Worm (Caenorhabditis elegans) whole organism, mixed stage, embryonic: Measurements from ENCODE around the gene fbxa-71.

Experiments used
- bed-3 ChIP-seq: fragments of 200-800 bp; sonication (Bioruptor generic); optimal IDR thresholded peaks from 3 replicates; lab custom pipeline; 2018; ENCODE audit warnings: mild to moderate bottlenecking, missing genetic modification characterization, moderate library complexity, missing compliant biosample characterization
- blmp-1 ChIP-seq: fragments of 150-350 bp; optimal IDR thresholded peaks from 2 replicates; lab custom pipeline; 2014; ENCODE audit warnings: missing biosample characterization, missing genetic modification characterization
- ceh-39 ChIP-seq: fragments of 150-350 bp; optimal IDR thresholded peaks from 2 replicates; lab custom pipeline; 2014; ENCODE audit warnings: missing biosample characterization, missing genetic modification characterization
- ceh-43 ChIP-seq: fragments of 200-800 bp; sonication (Bioruptor generic); optimal IDR thresholded peaks from 2 replicates; lab custom pipeline; 2018; ENCODE audit warnings: mild to moderate bottlenecking, missing genetic modification characterization, moderate library complexity, missing compliant biosample characterization
- ceh-83 ChIP-seq: fragments of 200-800 bp; sonication (Bioruptor generic); optimal IDR thresholded peaks from 2 replicates; lab custom pipeline; 2018; ENCODE audit warnings: mild to moderate bottlenecking, missing genetic modification characterization, missing compliant biosample characterization
- ces-1 ChIP-seq: fragments of 150-350 bp; optimal IDR thresholded peaks from 2 replicates; lab custom pipeline; 2014; ENCODE audit warnings: missing biosample characterization, missing genetic modification reagents, missing genetic modification characterization
- cnd-1 ChIP-seq: fragments of 200-800 bp; sonication (Bioruptor generic); optimal IDR thresholded peaks from 2 replicates; lab custom pipeline; 2018; ENCODE audit warnings: mild to moderate bottlenecking, missing genetic modification characterization, missing compliant biosample characterization
- drap-1 ChIP-seq: fragments of 200-800 bp; sonication (Bioruptor generic); optimal IDR thresholded peaks from 3 replicates; lab custom pipeline; 2018; ENCODE audit warnings: mild to moderate bottlenecking, missing genetic modification characterization, missing compliant biosample characterization
- elt-1 ChIP-seq: sonication (generic microtip); optimal IDR thresholded peaks from 2 replicates; lab custom pipeline; 2017; ENCODE audit warnings: missing genetic modification characterization, mild to moderate bottlenecking, missing compliant biosample characterization, antibody characterized with exemption, moderate library complexity, borderline replicate concordance; ENCODE audit not compliant: insufficient read depth
- elt-3 ChIP-seq: fragments of 150-350 bp; optimal IDR thresholded peaks from 2 replicates; lab custom pipeline; 2014; ENCODE audit warnings: missing biosample characterization, missing genetic modification characterization
- flh-1 ChIP-seq: fragments of 200-800 bp; sonication (Bioruptor generic); optimal IDR thresholded peaks from 2 replicates; lab custom pipeline; 2018; ENCODE audit warnings: mild to moderate bottlenecking, missing genetic modification characterization, moderate library complexity, missing compliant biosample characterization
- hlh-1 ChIP-seq: fragments of 150-350 bp; optimal IDR thresholded peaks from 2 replicates; lab custom pipeline; 2014; ENCODE audit warnings: missing biosample characterization, missing genetic modification reagents, missing genetic modification characterization
- lin-13 ChIP-seq: fragments of 150-350 bp; optimal IDR thresholded peaks from 2 replicates; lab custom pipeline; 2014; ENCODE audit warnings: missing biosample characterization, missing genetic modification characterization
- mab-5 ChIP-seq: fragments of 150-350 bp; optimal IDR thresholded peaks from 2 replicates; lab custom pipeline; 2014; ENCODE audit warnings: missing biosample characterization, missing genetic modification characterization
- mep-1 ChIP-seq: fragments of 150-350 bp; optimal IDR thresholded peaks from 2 replicates; lab custom pipeline; 2017; ENCODE audit warnings: missing biosample characterization, missing genetic modification reagents, missing genetic modification characterization, inconsistent platforms
- mls-2 ChIP-seq: sonication (generic microtip); optimal IDR thresholded peaks from 2 replicates; lab custom pipeline; 2016; ENCODE audit warnings: mild to moderate bottlenecking, missing genetic modification characterization, moderate library complexity, missing compliant biosample characterization
- nhr-12 ChIP-seq: fragments of 150-350 bp; optimal IDR thresholded peaks from 2 replicates; lab custom pipeline; 2014; ENCODE audit warnings: missing biosample characterization, missing genetic modification characterization
- nhr-2 ChIP-seq: fragments of 150-350 bp; optimal IDR thresholded peaks from 2 replicates; lab custom pipeline; 2014; ENCODE audit warnings: missing biosample characterization, missing genetic modification characterization
- nhr-237 ChIP-seq: fragments of 150-350 bp; optimal IDR thresholded peaks from 2 replicates; lab custom pipeline; 2014; ENCODE audit warnings: missing biosample characterization, missing genetic modification characterization
- nhr-28 ChIP-seq: fragments of 150-350 bp; optimal IDR thresholded peaks from 2 replicates; lab custom pipeline; 2014; ENCODE audit warnings: missing biosample characterization, missing genetic modification characterization
- nhr-76 ChIP-seq: sonication (generic microtip); optimal IDR thresholded peaks from 2 replicates; lab custom pipeline; 2017; ENCODE audit warnings: missing biosample characterization, missing genetic modification characterization
- sem-2 ChIP-seq: fragments of 200-800 bp; sonication (Bioruptor generic); optimal IDR thresholded peaks from 2 replicates; lab custom pipeline; 2018; ENCODE audit warnings: mild to moderate bottlenecking, missing genetic modification characterization, missing compliant biosample characterization
- snpc-4 ChIP-seq: fragments of 150-350 bp; optimal IDR thresholded peaks from 2 replicates; lab custom pipeline; 2014; ENCODE audit warnings: missing biosample characterization, missing genetic modification characterization
- sptf-1 ChIP-seq: sonication (generic microtip); optimal IDR thresholded peaks from 2 replicates; lab custom pipeline; 2017; ENCODE audit warnings: mild to moderate bottlenecking, missing genetic modification characterization, moderate library complexity, missing compliant biosample characterization
- tbx-8 ChIP-seq: fragments of 200-800 bp; sonication (Bioruptor generic); optimal IDR thresholded peaks from 2 replicates; lab custom pipeline; 2018; ENCODE audit warnings: mild to moderate bottlenecking, missing genetic modification characterization, moderate library complexity, missing compliant biosample characterization
- unc-120 ChIP-seq: sonication (generic microtip); optimal IDR thresholded peaks from 2 replicates; lab custom pipeline; 2017; ENCODE audit warnings: missing genetic modification characterization, missing compliant biosample characterization; ENCODE audit not compliant: poor library complexity, severe bottlenecking
- unc-39 ChIP-seq: fragments of 150-350 bp; optimal IDR thresholded peaks from 2 replicates; lab custom pipeline; 2014; ENCODE audit warnings: missing biosample characterization, missing genetic modification characterization
- unc-62 ChIP-seq: fragments of 150-350 bp; optimal IDR thresholded peaks from 2 replicates; lab custom pipeline; 2014; ENCODE audit warnings: missing biosample characterization, missing genetic modification reagents, missing genetic modification characterization
- zip-8 ChIP-seq: fragments of 150-350 bp; optimal IDR thresholded peaks from 2 replicates; lab custom pipeline; 2014; ENCODE audit warnings: missing biosample characterization, missing genetic modification characterization
- ztf-11 ChIP-seq: fragments of 150-350 bp; optimal IDR thresholded peaks from 2 replicates; lab custom pipeline; 2014; ENCODE audit warnings: missing biosample characterization, missing genetic modification characterization

The fbxa-71 gene

ce11 chrIII:2232360-2232759 is 23.3 kb upstream of the fbxa-71 start, which contains the start of gene fbxa-47:
Gene fbxa-47, minus strand, starts transcription at chrIII:2232460.
- TF ChIP-seq ces-1 (GFP tag; lab: Kevin White, UChicago) (no peak), sptf-1 (tag; lab: Kevin White, UChicago) (no peak), bed-3 (GFP tag; lab: Kevin White, UChicago) (no peak), snpc-4 (tag; lab: Kevin White, UChicago) (no peak), mab-5 (no peak), unc-39 (tag; lab: Kevin White, UChicago) (no peak), ceh-83 (no peak), ceh-43 (GFP tag; lab: Kevin White, UChicago) (no peak)
- TF ChIP-seq, all 35 proteins: peak for 0

ce11 chrIII:2233399-2233798 is 22.2 kb upstream of the fbxa-71 start:
- TF ChIP-seq mep-1 (tag; lab: Kevin White, UChicago) (no peak), nhr-12 (tag; lab: Kevin White, UChicago) (no peak), blmp-1 (tag; lab: Kevin White, UChicago) (no peak), elt-1 (tag; lab: Kevin White, UChicago) (no peak), sem-2 (no peak), cnd-1 (tag; lab: Kevin White, UChicago) (no peak), ces-1 (GFP tag; lab: Kevin White, UChicago) (no peak), flh-1 (GFP tag; lab: Kevin White, UChicago) (no peak), nhr-28 (tag; lab: Kevin White, UChicago) (no peak), bed-3 (GFP tag; lab: Kevin White, UChicago) (no peak), drap-1 (GFP tag; lab: Kevin White, UChicago) (no peak), tbx-8 (GFP tag; lab: Kevin White, UChicago) (no peak)
- TF ChIP-seq, all 35 proteins: peak for 0

- TF ChIP-seq ceh-39 (tag; lab: Kevin White, UChicago) = peak; percentile 80
- peak; percentile 96 for TF ChIP-seq nhr-2 (tag; lab: Kevin White, UChicago)
- no peak for TF ChIP-seq nhr-76 (tag; lab: Kevin White, UChicago)
- TF ChIP-seq elt-3 (tag; lab: Kevin White, UChicago) = no peak
- no peak for TF ChIP-seq unc-120 (tag; lab: Kevin White, UChicago)
- peak; percentile 38 for TF ChIP-seq ztf-11
- no peak for TF ChIP-seq nhr-28 (tag; lab: Kevin White, UChicago)
- peak; percentile 78 for TF ChIP-seq cnd-1 (tag; lab: Kevin White, UChicago)
- TF ChIP-seq mls-2 (tag; lab: Kevin White, UChicago) = no peak
- TF ChIP-seq ces-1 (GFP tag; lab: Kevin White, UChicago) = no peak
- no peak for TF ChIP-seq ceh-43 (GFP tag; lab: Kevin White, UChicago)
- TF ChIP-seq lin-13 (tag; lab: Kevin White, UChicago) = peak; percentile 28
- TF ChIP-seq mep-1 (tag; lab: Kevin White, UChicago) = peak; percentile 12
- TF ChIP-seq zip-8 = peak; percentile 99
- TF ChIP-seq unc-39 (tag; lab: Kevin White, UChicago) = no peak
- TF ChIP-seq nhr-237 = no peak
Measured at ce11 chrIII:2234192-2234934, 21.3 kb upstream of the fbxa-71 start, which contains the start of gene C39B5.2. Gene C39B5.2, plus strand, starts transcription at chrIII:2234884.

ce11 chrIII:2239587-2240144 is 16.0 kb upstream of the fbxa-71 start, which contains the start of gene C39B5.10:
Gene C39B5.10, minus strand, starts transcription at chrIII:2239637.
- TF ChIP-seq nhr-76 (tag; lab: Kevin White, UChicago) (no peak), unc-62 (GFP tag; lab: Kevin White, UChicago) (no peak), nhr-237 (no peak), cnd-1 (tag; lab: Kevin White, UChicago) (no peak), hlh-1 (tag; lab: Kevin White, UChicago) (no peak), elt-1 (tag; lab: Kevin White, UChicago) (no peak), drap-1 (GFP tag; lab: Kevin White, UChicago) (no peak), unc-120 (tag; lab: Kevin White, UChicago) (no peak), snpc-4 (tag; lab: Kevin White, UChicago) (no peak), elt-3 (tag; lab: Kevin White, UChicago) (no peak), sptf-1 (tag; lab: Kevin White, UChicago) (no peak), zip-8 (no peak)
